Worm (Caenorhabditis elegans) whole organism, young adult: ENCODE measurements around the gene dcap-1.

ENCODE experiments used
- B0019.2 ChIP-seq: fragments of 200-800 bp; sonication (Bioruptor generic); conservative IDR thresholded peaks from 2 replicates; pipeline ENCODE4 v1.3.6; 2022; ENCODE audit warnings: missing genetic modification reagents, missing genetic modification characterization, missing compliant biosample characterization
- B0261.1 ChIP-seq: sonication (generic microtip); optimal IDR thresholded peaks from 2 replicates; lab custom pipeline; 2016; ENCODE audit warnings: mild to moderate bottlenecking, missing genetic modification characterization, moderate library complexity, missing compliant biosample characterization
- C17E4.6 ChIP-seq: fragments of 200-800 bp; sonication (Bioruptor generic); IDR thresholded peaks from 2 replicates; pipeline ENCODE4 v1.3.6; 2022; ENCODE audit warnings: missing genetic modification reagents, missing genetic modification characterization, missing compliant biosample characterization
- D2030.7 ChIP-seq: fragments of 200-800 bp; sonication (Bioruptor generic); IDR thresholded peaks from 2 replicates; pipeline ENCODE4 v1.3.6; 2022; ENCODE audit warnings: missing genetic modification reagents, missing genetic modification characterization, missing compliant biosample characterization
- F22D6.2 ChIP-seq: sonication (generic microtip); optimal IDR thresholded peaks from 2 replicates; lab custom pipeline; 2016; ENCODE audit warnings: mild to moderate bottlenecking, missing genetic modification characterization, missing compliant biosample characterization
- F49E8.2 ChIP-seq: sonication (generic microtip); optimal IDR thresholded peaks from 3 replicates; lab custom pipeline; 2017; ENCODE audit warnings: missing genetic modification characterization, mild to moderate bottlenecking, missing compliant biosample characterization, antibody characterized with exemption, moderate library complexity; ENCODE audit not compliant: insufficient read depth
- F52B5.7 ChIP-seq: sonication (generic microtip); optimal IDR thresholded peaks from 2 replicates; lab custom pipeline; 2016; ENCODE audit warnings: mild to moderate bottlenecking, missing genetic modification characterization, missing compliant biosample characterization
- F55B11.4 ChIP-seq: sonication (generic microtip); optimal IDR thresholded peaks from 2 replicates; lab custom pipeline; 2016; ENCODE audit warnings: missing compliant biosample characterization, missing genetic modification characterization, borderline replicate concordance; ENCODE audit not compliant: insufficient read depth
- K11D2.4 ChIP-seq: fragments of 200-800 bp; sonication (Bioruptor generic); IDR thresholded peaks from 2 replicates; pipeline ENCODE4 v1.3.6; 2022; ENCODE audit warnings: missing genetic modification reagents, missing genetic modification characterization, missing compliant biosample characterization
- Y56A3A.18 ChIP-seq: fragments of 200-800 bp; sonication (Bioruptor generic); IDR thresholded peaks from 2 replicates; pipeline ENCODE4 v1.3.6; 2022; ENCODE audit warnings: missing genetic modification reagents, missing genetic modification characterization, missing compliant biosample characterization
- ZK185.1 ChIP-seq: sonication (generic microtip); optimal IDR thresholded peaks from 2 replicates; lab custom pipeline; 2016; ENCODE audit warnings: mild to moderate bottlenecking, missing genetic modification characterization, missing compliant biosample characterization; ENCODE audit not compliant: poor library complexity, severe bottlenecking
- aptf-2 ChIP-seq: fragments of 200-800 bp; sonication (Bioruptor generic); conservative IDR thresholded peaks from 2 replicates; pipeline ENCODE4 v1.3.6; 2022; ENCODE audit warnings: missing genetic modification reagents, missing genetic modification characterization, missing compliant biosample characterization
- aptf-3 ChIP-seq: fragments of 200-800 bp; sonication (Bioruptor generic); IDR thresholded peaks from 2 replicates; pipeline ENCODE4 v1.3.6; 2022; ENCODE audit warnings: missing genetic modification characterization, missing compliant biosample characterization
- athp-1 ChIP-seq: sonication (generic microtip); optimal IDR thresholded peaks from 2 replicates; lab custom pipeline; 2017; ENCODE audit warnings: mild to moderate bottlenecking, missing genetic modification characterization, missing compliant biosample characterization
- attf-5 ChIP-seq: fragments of 200-800 bp; sonication (Bioruptor generic); optimal IDR thresholded peaks from 2 replicates; lab custom pipeline; 2018; ENCODE audit warnings: mild to moderate bottlenecking, missing genetic modification characterization, missing compliant biosample characterization
- bed-1 ChIP-seq: fragments of 200-800 bp; sonication (Bioruptor generic); IDR thresholded peaks from 2 replicates; pipeline ENCODE4 v1.3.6; 2022; ENCODE audit warnings: missing genetic modification reagents, missing genetic modification characterization, missing compliant biosample characterization
- bed-2 ChIP-seq: fragments of 200-800 bp; sonication (Bioruptor generic); IDR thresholded peaks from 2 replicates; pipeline ENCODE4 v1.3.6; 2022; ENCODE audit warnings: missing genetic modification reagents, missing genetic modification characterization, missing compliant biosample characterization
- ceh-27 ChIP-seq: fragments of 200-800 bp; sonication (Bioruptor generic); optimal IDR thresholded peaks from 2 replicates; lab custom pipeline; 2018; ENCODE audit warnings: mild to moderate bottlenecking, missing genetic modification characterization, moderate library complexity, missing compliant biosample characterization
- die-1 ChIP-seq: sonication (generic microtip); optimal IDR thresholded peaks from 2 replicates; lab custom pipeline; 2016; ENCODE audit warnings: missing genotype, mild to moderate bottlenecking, missing genetic modification characterization, missing compliant biosample characterization
- egl-44 ChIP-seq: fragments of 200-800 bp; sonication (Bioruptor generic); IDR thresholded peaks from 2 replicates; pipeline ENCODE4 v1.3.6; 2022; ENCODE audit warnings: missing genetic modification reagents, missing genetic modification characterization, missing compliant biosample characterization
- egrh-3 ChIP-seq: fragments of 200-800 bp; sonication (Bioruptor generic); IDR thresholded peaks from 2 replicates; pipeline ENCODE4 v1.3.6; 2022; ENCODE audit warnings: missing genetic modification reagents, missing genetic modification characterization, missing compliant biosample characterization
- ekl-4 ChIP-seq: fragments of 200-800 bp; sonication (Bioruptor generic); IDR thresholded peaks from 2 replicates; pipeline ENCODE4 v1.3.6; 2022; ENCODE audit warnings: missing genetic modification reagents, missing genetic modification characterization, missing compliant biosample characterization
- hlh-26 ChIP-seq: fragments of 200-800 bp; sonication (Bioruptor generic); conservative IDR thresholded peaks from 2 replicates; pipeline ENCODE4 v1.3.6; 2022; ENCODE audit warnings: missing genetic modification reagents, missing genetic modification characterization, missing compliant biosample characterization
- hmg-20 ChIP-seq: fragments of 200-800 bp; sonication (Bioruptor generic); IDR thresholded peaks from 2 replicates; pipeline ENCODE4 v1.3.6; 2022; ENCODE audit warnings: missing genetic modification reagents, missing genetic modification characterization, missing compliant biosample characterization
- hsf-1 ChIP-seq: fragments of 200-800 bp; sonication (Bioruptor generic); IDR thresholded peaks from 2 replicates; pipeline ENCODE4 v1.3.6; 2022; ENCODE audit warnings: missing genetic modification reagents, missing genetic modification characterization, missing compliant biosample characterization
- lag-1 ChIP-seq: fragments of 200-800 bp; sonication (Bioruptor generic); IDR thresholded peaks from 2 replicates; pipeline ENCODE4 v1.3.6; 2022; ENCODE audit warnings: missing genetic modification reagents, missing genetic modification characterization, missing compliant biosample characterization
- lin-35 ChIP-seq, 3 experiments: fragments of 150-350 bp in 2 of 3; sonication (generic microtip) in 1 of 3; optimal IDR thresholded peaks; 2 replicates each; lab custom pipeline; 2014 to 2018; ENCODE audit warnings: missing biosample characterization in 3 of 3, missing genetic modification characterization in 3 of 3, missing genetic modification reagents in 3 of 3
- lin-40 ChIP-seq: sonication (generic microtip); optimal IDR thresholded peaks from 2 replicates; lab custom pipeline; 2016; ENCODE audit warnings: missing genetic modification characterization, mild to moderate bottlenecking, missing compliant biosample characterization, missing genotype, missing genetic modification reagents
- lin-54 ChIP-seq: fragments of 200-800 bp; sonication (Bioruptor generic); optimal IDR thresholded peaks from 2 replicates; lab custom pipeline; 2018; ENCODE audit warnings: mild to moderate bottlenecking, missing genetic modification characterization, missing compliant biosample characterization
- lsl-1 ChIP-seq: fragments of 200-800 bp; sonication (Bioruptor generic); optimal IDR thresholded peaks from 2 replicates; lab custom pipeline; 2018; ENCODE audit warnings: mild to moderate bottlenecking, missing genetic modification characterization, moderate library complexity, missing compliant biosample characterization
- mxl-1 ChIP-seq: sonication (generic microtip); optimal IDR thresholded peaks from 2 replicates; lab custom pipeline; 2016; ENCODE audit warnings: missing genetic modification characterization, missing compliant biosample characterization
- nhr-27 ChIP-seq: fragments of 200-800 bp; sonication (Bioruptor generic); optimal IDR thresholded peaks from 2 replicates; lab custom pipeline; 2018; ENCODE audit warnings: mild to moderate bottlenecking, missing genetic modification characterization, moderate library complexity, missing compliant biosample characterization
- nhr-80 ChIP-seq: sonication (generic microtip); optimal IDR thresholded peaks from 2 replicates; lab custom pipeline; 2016; ENCODE audit warnings: missing genetic modification characterization, missing compliant biosample characterization
- pbrm-1 ChIP-seq: fragments of 200-800 bp; sonication (Bioruptor generic); IDR thresholded peaks from 2 replicates; pipeline ENCODE4 v1.3.6; 2022; ENCODE audit warnings: missing genetic modification reagents, missing genetic modification characterization, missing compliant biosample characterization
- repo-1 ChIP-seq: sonication (generic microtip); optimal IDR thresholded peaks from 2 replicates; lab custom pipeline; 2017; ENCODE audit warnings: mild to moderate bottlenecking, missing genetic modification characterization, missing compliant biosample characterization
- sdz-38 ChIP-seq: sonication (generic microtip); optimal IDR thresholded peaks from 2 replicates; lab custom pipeline; 2016; ENCODE audit warnings: missing genotype, missing genetic modification characterization, missing compliant biosample characterization
- sea-2 ChIP-seq: fragments of 200-800 bp; sonication (Bioruptor generic); IDR thresholded peaks from 2 replicates; pipeline ENCODE4 v1.3.6; 2022; ENCODE audit warnings: missing genetic modification characterization, missing compliant biosample characterization
- snpc-4 ChIP-seq, 5 experiments: fragments of 150-350 bp in 1 of 5; sonication (generic microtip) in 4 of 5; optimal IDR thresholded peaks; 2 replicates each; lab custom pipeline; 2014 to 2018; ENCODE audit warnings: missing genetic modification characterization in 5 of 5, missing biosample characterization in 3 of 5, antibody characterized with exemption in 2 of 5, mild to moderate bottlenecking in 2 of 5, missing compliant biosample characterization in 2 of 5, missing genotype in 2 of 5, moderate library complexity in 2 of 5, missing genetic modification reagents in 1 of 5
- zfh-2 ChIP-seq: fragments of 200-800 bp; sonication (Bioruptor generic); conservative IDR thresholded peaks from 2 replicates; pipeline ENCODE4 v1.3.6; 2022; ENCODE audit warnings: missing genetic modification reagents, missing genetic modification characterization, missing compliant biosample characterization
- ztf-22 ChIP-seq: fragments of 200-800 bp; sonication (Bioruptor generic); optimal IDR thresholded peaks from 2 replicates; lab custom pipeline; 2018; ENCODE audit warnings: mild to moderate bottlenecking, missing genetic modification characterization, moderate library complexity, missing compliant biosample characterization
- ztf-25 ChIP-seq: fragments of 200-800 bp; sonication (Bioruptor generic); IDR thresholded peaks from 2 replicates; pipeline ENCODE4 v1.3.6; 2022; ENCODE audit warnings: missing genetic modification reagents, missing genetic modification characterization, missing compliant biosample characterization
- ztf-26 ChIP-seq: sonication (generic microtip); optimal IDR thresholded peaks from 2 replicates; lab custom pipeline; 2017; ENCODE audit warnings: missing genetic modification characterization, missing compliant biosample characterization
- ztf-3 ChIP-seq: fragments of 200-800 bp; sonication (Bioruptor generic); optimal IDR thresholded peaks from 2 replicates; lab custom pipeline; 2018; ENCODE audit warnings: mild to moderate bottlenecking, missing genetic modification characterization, missing compliant biosample characterization

The dcap-1 gene

DNA sequence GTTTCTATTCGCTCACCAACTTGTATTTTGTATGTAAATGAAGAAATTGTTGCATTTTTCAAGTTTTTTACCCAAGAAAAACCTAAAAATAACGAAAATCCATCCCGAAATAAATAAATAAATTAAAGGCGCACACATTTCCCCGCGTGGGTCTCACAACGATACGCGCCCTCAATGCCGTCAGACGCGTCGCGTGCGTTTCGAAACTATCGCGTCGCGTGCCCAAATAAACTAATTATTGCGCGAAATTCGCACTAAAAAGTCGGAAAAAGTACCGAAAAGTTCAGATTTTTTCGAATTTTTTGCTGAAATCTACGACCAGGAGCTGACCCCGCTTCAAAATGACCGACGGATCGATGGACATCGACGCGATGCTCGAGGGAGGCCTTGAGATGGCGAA lies 42.1 kb downstream of the dcap-1 start, which contains the start of gene rbm-39 (continued):
- peak; percentile 90 for TF ChIP-seq attf-5
- no peak for TF ChIP-seq F22D6.2 (tag; lab: Kevin White, UChicago)
- TF ChIP-seq ztf-3 (GFP tag; lab: Kevin White, UChicago): no peak
- no peak for TF ChIP-seq bed-1 (GFP tag; lab: Robert Waterston, UW)
- no peak for TF ChIP-seq aptf-2 (GFP tag; lab: Robert Waterston, UW)
- TF ChIP-seq F52B5.7: no peak
- TF ChIP-seq Y56A3A.18 (GFP tag; lab: Robert Waterston, UW): no peak
- TF ChIP-seq mxl-1: no peak
- TF ChIP-seq ceh-27 (GFP tag; lab: Kevin White, UChicago): peak; percentile 36
- peak in 2 of 3 experiments; percentile 40 to 76 for TF ChIP-seq lin-35 (GFP tag; optimal IDR thresholded peaks at IDR 0.05; lab: Kevin White, UChicago)

ce11 chrIV:1011776-1012175 lies 42.8 kb downstream of the dcap-1 start:
- peak; percentile 61 for TF ChIP-seq zfh-2 (GFP tag; lab: Robert Waterston, UW)
- TF ChIP-seq F22D6.2 (tag; lab: Kevin White, UChicago): no peak
- 0 out of 2 replicates have a peak, but pooled peaks have one; percentile 15 for TF ChIP-seq hsf-1

DNA sequence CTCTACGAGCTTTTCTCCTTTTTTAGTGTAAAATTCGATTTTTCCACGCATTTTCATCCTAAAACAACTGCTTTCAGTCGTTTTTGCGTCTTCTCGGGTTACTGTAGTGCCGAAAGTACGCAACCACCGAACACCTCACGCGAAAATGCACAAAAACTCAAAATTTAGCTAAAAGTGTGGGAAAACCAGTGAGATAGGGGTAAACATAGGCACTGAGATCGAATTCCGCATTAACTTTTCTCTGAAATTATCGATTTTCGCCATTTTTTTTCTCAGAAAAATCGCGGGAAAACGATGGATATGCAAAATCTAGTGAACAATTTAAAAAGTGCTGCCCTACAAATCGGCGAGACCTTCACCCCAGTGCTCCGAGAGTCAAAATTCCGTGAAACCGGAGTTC lies 44.4 kb downstream of the dcap-1 start, which contains the start of gene atg-3:
Gene atg-3 (plus strand): TSS at position 301 of the 400 bp plus-strand sequence.
- TF ChIP-seq lag-1 (GFP tag; lab: Robert Waterston, UW) (no peak), lsl-1 (GFP tag; lab: Kevin White, UChicago) (peak; percentile 21)

- TF ChIP-seq athp-1 (tag; lab: Kevin White, UChicago) (no peak), pbrm-1 (GFP tag; lab: Robert Waterston, UW) (no peak), ztf-25 (GFP tag; lab: Robert Waterston, UW) (no peak), F49E8.2 (tag; lab: Kevin White, UChicago) (no peak), hmg-20 (GFP tag; lab: Robert Waterston, UW) (no peak), ztf-26 (tag; lab: Kevin White, UChicago) (no peak), sea-2 (GFP tag; lab: Robert Waterston, UW) (no peak), ekl-4 (GFP tag; lab: Robert Waterston, UW) (no peak), lag-1 (GFP tag; lab: Robert Waterston, UW) (no peak), lin-54 (GFP tag; lab: Kevin White, UChicago) (peak; percentile 7), C17E4.6 (GFP tag; lab: Robert Waterston, UW) (no peak), K11D2.4 (GFP tag; lab: Robert Waterston, UW) (no peak), B0261.1 (no peak), egl-44 (GFP tag; lab: Robert Waterston, UW) (no peak), ztf-22 (no peak), egrh-3 (no peak), aptf-3 (GFP tag; lab: Robert Waterston, UW) (no peak), ZK185.1 (tag; lab: Kevin White, UChicago) (no peak), hlh-26 (no peak), bed-2 (GFP tag; lab: Robert Waterston, UW) (no peak), F55B11.4 (tag; lab: Kevin White, UChicago) (no peak), D2030.7 (GFP tag; lab: Robert Waterston, UW) (no peak), attf-5 (peak; percentile 48), nhr-80 (tag; lab: Kevin White, UChicago) (no peak), snpc-4 (GFP tag; optimal IDR thresholded peaks at IDR 0.05; lab: Kevin White, UChicago) (no peak), snpc-4 (tag; optimal IDR thresholded peaks at IDR 0.05; lab: Kevin White, UChicago) (no peak), die-1 (tag; lab: Kevin White, UChicago) (no peak), lin-40 (tag; lab: Kevin White, UChicago) (peak; percentile 24), sdz-38 (tag; lab: Kevin White, UChicago) (no peak), B0019.2 (GFP tag; lab: Robert Waterston, UW) (no peak), nhr-27 (tag; lab: Kevin White, UChicago) (no peak), repo-1 (tag; lab: Kevin White, UChicago) (no peak)
Observed at ce11 chrIV:1009546-1009945, 45.0 kb downstream of the dcap-1 start, which contains the start of gene Y55F3AM.9. Gene Y55F3AM.9, minus strand, starts transcription at chrIV:1009734.
